Worm (Caenorhabditis elegans) whole organism, young adult: ENCODE results near the gene gcy-29.

Experiments used
- C06A6.2 ChIP-seq: fragments of 200-800 bp; sonication (Bioruptor generic); conservative IDR thresholded peaks from 2 replicates; pipeline ENCODE4 v1.3.6; 2022; ENCODE audit warnings: missing genetic modification characterization, missing compliant biosample characterization
- F22D6.2 ChIP-seq: sonication (generic microtip); optimal IDR thresholded peaks from 2 replicates; lab custom pipeline; 2016; ENCODE audit warnings: mild to moderate bottlenecking, missing genetic modification characterization, missing compliant biosample characterization
- F33H1.4 ChIP-seq: fragments of 200-800 bp; sonication (Bioruptor generic); IDR thresholded peaks from 2 replicates; pipeline ENCODE4 v1.3.6; 2022; ENCODE audit warnings: missing genetic modification reagents, missing genetic modification characterization, missing compliant biosample characterization
- F39B2.1 ChIP-seq: fragments of 200-800 bp; sonication (Bioruptor generic); IDR thresholded peaks from 2 replicates; pipeline ENCODE4 v1.3.6; 2022; ENCODE audit warnings: missing genetic modification reagents, missing genetic modification characterization, missing compliant biosample characterization
- F49E8.2 ChIP-seq: sonication (generic microtip); optimal IDR thresholded peaks from 3 replicates; lab custom pipeline; 2017; ENCODE audit warnings: missing genetic modification characterization, mild to moderate bottlenecking, missing compliant biosample characterization, antibody characterized with exemption, moderate library complexity; ENCODE audit not compliant: insufficient read depth
- F52B5.7 ChIP-seq: sonication (generic microtip); optimal IDR thresholded peaks from 2 replicates; lab custom pipeline; 2016; ENCODE audit warnings: mild to moderate bottlenecking, missing genetic modification characterization, missing compliant biosample characterization
- F57C9.4 ChIP-seq: sonication (generic microtip); optimal IDR thresholded peaks from 2 replicates; lab custom pipeline; 2017; ENCODE audit warnings: mild to moderate bottlenecking, missing genetic modification characterization, missing compliant biosample characterization
- T26A5.8 ChIP-seq: sonication (generic microtip); optimal IDR thresholded peaks from 2 replicates; lab custom pipeline; 2016; ENCODE audit warnings: missing genetic modification characterization, missing compliant biosample characterization
- Y53G8AR.9 ChIP-seq: fragments of 200-800 bp; sonication (Bioruptor generic); conservative IDR thresholded peaks from 2 replicates; pipeline ENCODE4 v1.3.6; 2022; ENCODE audit warnings: missing genetic modification reagents, missing genetic modification characterization, missing compliant biosample characterization
- Y95B8A.8 ChIP-seq: fragments of 200-800 bp; sonication (Bioruptor generic); IDR thresholded peaks from 2 replicates; pipeline ENCODE4 v1.3.6; 2022; ENCODE audit warnings: missing genetic modification reagents, missing genetic modification characterization, missing compliant biosample characterization
- ama-1 ChIP-seq, 3 experiments: fragments of 150-350 bp in 1 of 3; sonication (generic microtip) in 2 of 3; optimal IDR thresholded peaks; 2 replicates each; lab custom pipeline; 2014 to 2018; ENCODE audit warnings: missing biosample characterization in 2 of 3, missing genetic modification characterization in 2 of 3, missing genetic modification reagents in 2 of 3
- attf-3 ChIP-seq: fragments of 200-800 bp; sonication (Bioruptor generic); conservative IDR thresholded peaks from 2 replicates; pipeline ENCODE4 v1.3.6; 2022; ENCODE audit warnings: missing genetic modification reagents, missing genetic modification characterization, missing compliant biosample characterization
- attf-5 ChIP-seq: fragments of 200-800 bp; sonication (Bioruptor generic); optimal IDR thresholded peaks from 2 replicates; lab custom pipeline; 2018; ENCODE audit warnings: mild to moderate bottlenecking, missing genetic modification characterization, missing compliant biosample characterization
- bed-1 ChIP-seq: fragments of 200-800 bp; sonication (Bioruptor generic); IDR thresholded peaks from 2 replicates; pipeline ENCODE4 v1.3.6; 2022; ENCODE audit warnings: missing genetic modification reagents, missing genetic modification characterization, missing compliant biosample characterization
- bed-2 ChIP-seq: fragments of 200-800 bp; sonication (Bioruptor generic); IDR thresholded peaks from 2 replicates; pipeline ENCODE4 v1.3.6; 2022; ENCODE audit warnings: missing genetic modification reagents, missing genetic modification characterization, missing compliant biosample characterization
- ccch-3 ChIP-seq: fragments of 200-800 bp; sonication (Bioruptor generic); optimal IDR thresholded peaks from 2 replicates; lab custom pipeline; 2018; ENCODE audit warnings: mild to moderate bottlenecking, missing genetic modification characterization, missing compliant biosample characterization
- ceh-40 ChIP-seq: fragments of 200-800 bp; sonication (Bioruptor generic); IDR thresholded peaks from 2 replicates; pipeline ENCODE4 v1.3.6; 2022; ENCODE audit warnings: missing genetic modification characterization, missing compliant biosample characterization
- ceh-79 ChIP-seq: sonication (generic microtip); optimal IDR thresholded peaks from 2 replicates; lab custom pipeline; 2017; ENCODE audit warnings: mild to moderate bottlenecking, missing genetic modification characterization, missing compliant biosample characterization
- ceh-91 ChIP-seq: fragments of 200-800 bp; sonication (Bioruptor generic); IDR thresholded peaks from 2 replicates; pipeline ENCODE4 v1.3.6; 2022; ENCODE audit warnings: missing genetic modification reagents, missing genetic modification characterization, missing compliant biosample characterization
- dox-1 ChIP-seq: fragments of 200-800 bp; sonication (Bioruptor generic); IDR thresholded peaks from 2 replicates; pipeline ENCODE4 v1.3.6; 2022; ENCODE audit warnings: missing genetic modification reagents, missing genetic modification characterization, missing compliant biosample characterization
- dpff-1 ChIP-seq: sonication (generic microtip); optimal IDR thresholded peaks from 2 replicates; lab custom pipeline; 2017; ENCODE audit warnings: mild to moderate bottlenecking, missing genetic modification characterization, missing compliant biosample characterization
- dpl-1 ChIP-seq: fragments of 150-350 bp; optimal IDR thresholded peaks from 2 replicates; lab custom pipeline; 2014; ENCODE audit warnings: missing biosample characterization, missing genetic modification reagents, missing genetic modification characterization
- gei-17 ChIP-seq: fragments of 200-800 bp; sonication (Bioruptor generic); optimal IDR thresholded peaks from 2 replicates; lab custom pipeline; 2018; ENCODE audit warnings: mild to moderate bottlenecking, missing genetic modification characterization, missing compliant biosample characterization
- hmg-1.2 ChIP-seq: fragments of 200-800 bp; sonication (Bioruptor generic); IDR thresholded peaks from 2 replicates; pipeline ENCODE4 v1.3.6; 2022; ENCODE audit warnings: missing genetic modification reagents, missing genetic modification characterization, missing compliant biosample characterization
- hmg-20 ChIP-seq: fragments of 200-800 bp; sonication (Bioruptor generic); IDR thresholded peaks from 2 replicates; pipeline ENCODE4 v1.3.6; 2022; ENCODE audit warnings: missing genetic modification reagents, missing genetic modification characterization, missing compliant biosample characterization
- lag-1 ChIP-seq: fragments of 200-800 bp; sonication (Bioruptor generic); IDR thresholded peaks from 2 replicates; pipeline ENCODE4 v1.3.6; 2022; ENCODE audit warnings: missing genetic modification reagents, missing genetic modification characterization, missing compliant biosample characterization
- let-607 ChIP-seq, 2 experiments: fragments of 200-800 bp in 1 of 2; sonication (Bioruptor generic) in 1 of 2; sonication (generic microtip) in 1 of 2; optimal IDR thresholded peaks; 2 replicates each; lab custom pipeline; 2016 to 2018; ENCODE audit warnings: mild to moderate bottlenecking in 2 of 2, missing compliant biosample characterization in 2 of 2, missing genetic modification characterization in 2 of 2, moderate library complexity in 2 of 2, missing genotype in 1 of 2
- lin-26 ChIP-seq: fragments of 200-800 bp; sonication (Bioruptor generic); IDR thresholded peaks from 2 replicates; pipeline ENCODE4 v1.3.6; 2022; ENCODE audit warnings: missing genetic modification reagents, missing genetic modification characterization, missing compliant biosample characterization
- madf-6 ChIP-seq: fragments of 200-800 bp; sonication (Bioruptor generic); IDR thresholded peaks from 2 replicates; pipeline ENCODE4 v1.3.6; 2022; ENCODE audit warnings: missing genetic modification reagents, missing genetic modification characterization, missing compliant biosample characterization
- mcd-1 ChIP-seq: fragments of 200-800 bp; sonication (Bioruptor generic); IDR thresholded peaks from 2 replicates; pipeline ENCODE4 v1.3.6; 2022; ENCODE audit warnings: missing genetic modification reagents, missing genetic modification characterization, missing compliant biosample characterization
- nfya-2 ChIP-seq: fragments of 200-800 bp; sonication (Bioruptor generic); IDR thresholded peaks from 2 replicates; pipeline ENCODE4 v1.3.6; 2022; ENCODE audit warnings: missing genetic modification reagents, missing genetic modification characterization, missing compliant biosample characterization
- nhr-179 ChIP-seq: sonication (generic microtip); optimal IDR thresholded peaks from 2 replicates; lab custom pipeline; 2016; ENCODE audit warnings: mild to moderate bottlenecking, missing genetic modification characterization, missing compliant biosample characterization
- nhr-27 ChIP-seq: fragments of 200-800 bp; sonication (Bioruptor generic); optimal IDR thresholded peaks from 2 replicates; lab custom pipeline; 2018; ENCODE audit warnings: mild to moderate bottlenecking, missing genetic modification characterization, moderate library complexity, missing compliant biosample characterization
- pbrm-1 ChIP-seq: fragments of 200-800 bp; sonication (Bioruptor generic); IDR thresholded peaks from 2 replicates; pipeline ENCODE4 v1.3.6; 2022; ENCODE audit warnings: missing genetic modification reagents, missing genetic modification characterization, missing compliant biosample characterization
- rcor-1 ChIP-seq: fragments of 200-800 bp; sonication (Bioruptor generic); IDR thresholded peaks from 2 replicates; pipeline ENCODE4 v1.3.6; 2022; ENCODE audit warnings: missing genetic modification reagents, missing genetic modification characterization, missing compliant biosample characterization
- rec-8 ChIP-seq, 2 experiments: sonication (generic microtip); optimal IDR thresholded peaks; 2 replicates each; lab custom pipeline; 2016; ENCODE audit warnings: mild to moderate bottlenecking in 2 of 2, missing genetic modification characterization in 2 of 2, missing genetic modification reagents in 2 of 2, missing genotype in 2 of 2, missing biosample characterization in 1 of 2, missing compliant biosample characterization in 1 of 2, moderate library complexity in 1 of 2
- rpc-1 ChIP-seq, 2 experiments: fragments of 150-350 bp in 1 of 2; sonication (generic microtip) in 1 of 2; optimal IDR thresholded peaks; 2 replicates each; lab custom pipeline; 2014 to 2018; ENCODE audit warnings: missing biosample characterization in 1 of 2, missing genetic modification characterization in 1 of 2, missing genetic modification reagents in 1 of 2, missing genotype in 1 of 2
- sdz-38 ChIP-seq: sonication (generic microtip); optimal IDR thresholded peaks from 2 replicates; lab custom pipeline; 2016; ENCODE audit warnings: missing genotype, missing genetic modification characterization, missing compliant biosample characterization
- sea-2 ChIP-seq: fragments of 200-800 bp; sonication (Bioruptor generic); IDR thresholded peaks from 2 replicates; pipeline ENCODE4 v1.3.6; 2022; ENCODE audit warnings: missing genetic modification characterization, missing compliant biosample characterization
- snpc-1.3 ChIP-seq: sonication (generic microtip); optimal IDR thresholded peaks from 2 replicates; lab custom pipeline; 2017; ENCODE audit warnings: missing genetic modification characterization, mild to moderate bottlenecking, missing compliant biosample characterization, antibody characterized with exemption, moderate library complexity, missing genotype, missing genetic modification reagents; ENCODE audit not compliant: insufficient read depth
- snpc-3.4 ChIP-seq: sonication (generic microtip); optimal IDR thresholded peaks from 2 replicates; lab custom pipeline; 2017; ENCODE audit warnings: missing genetic modification characterization, mild to moderate bottlenecking, missing compliant biosample characterization, antibody characterized with exemption, moderate library complexity, missing genotype, missing genetic modification reagents
- tbp1 ChIP-seq: fragments of 200-800 bp; sonication (Bioruptor generic); optimal IDR thresholded peaks from 2 replicates; lab custom pipeline; 2018; ENCODE audit warnings: mild to moderate bottlenecking, missing genetic modification characterization, missing compliant biosample characterization
- tlf-1 ChIP-seq: fragments of 200-800 bp; sonication (Bioruptor generic); optimal IDR thresholded peaks from 2 replicates; lab custom pipeline; 2018; ENCODE audit warnings: mild to moderate bottlenecking, missing genetic modification characterization, missing compliant biosample characterization
- unc-62 ChIP-seq: fragments of 150-350 bp; optimal IDR thresholded peaks from 2 replicates; lab custom pipeline; 2014; ENCODE audit warnings: missing biosample characterization, missing genetic modification reagents, missing genetic modification characterization
- ztf-26 ChIP-seq: sonication (generic microtip); optimal IDR thresholded peaks from 2 replicates; lab custom pipeline; 2017; ENCODE audit warnings: missing genetic modification characterization, missing compliant biosample characterization

gcy-29 gene

ce11 chrII:14534000-14534399 lies 14.6 kb downstream of the gcy-29 start, which contains the start of gene C04H5.1:
C04H5.1 (plus strand) TSS chrII:14534300.
- TF ChIP-seq lag-1 (GFP tag; lab: Robert Waterston, UW) = no peak
- TF ChIP-seq Y53G8AR.9 = no peak
- no peak for TF ChIP-seq snpc-1.3 (tag; lab: Kevin White, UChicago)
- no peak for TF ChIP-seq rpc-1 (optimal IDR thresholded peaks at IDR 0.05; lab: Kevin White, UChicago)
- no peak for TF ChIP-seq rpc-1 (tag; optimal IDR thresholded peaks at IDR 0.05; lab: Kevin White, UChicago)
- TF ChIP-seq F39B2.1 (GFP tag; lab: Robert Waterston, UW) = no peak
- TF ChIP-seq nhr-179 = no peak
- TF ChIP-seq hmg-1.2 (GFP tag; lab: Robert Waterston, UW) = no peak

- no peak for TF ChIP-seq C06A6.2 (GFP tag; lab: Robert Waterston, UW)
- peak; percentile 24; the same call in 1 of the 2 replicates for TF ChIP-seq mcd-1 (GFP tag; lab: Robert Waterston, UW)
- TF ChIP-seq ccch-3 = peak; percentile 66
- no peak for TF ChIP-seq pbrm-1 (GFP tag; lab: Robert Waterston, UW)
- no peak for TF ChIP-seq T26A5.8 (tag; lab: Kevin White, UChicago)
- no peak for TF ChIP-seq bed-1 (GFP tag; lab: Robert Waterston, UW)
- TF ChIP-seq dpl-1 (GFP tag; lab: Kevin White, UChicago) = peak; percentile 2
- peak; percentile 38 for TF ChIP-seq F49E8.2 (tag; lab: Kevin White, UChicago)
- TF ChIP-seq F52B5.7 (tag; lab: Kevin White, UChicago) = no peak
- no peak for TF ChIP-seq hmg-20
- no peak for TF ChIP-seq gei-17 (GFP tag; lab: Kevin White, UChicago)
- TF ChIP-seq tbp1 (GFP tag; lab: Kevin White, UChicago) = peak; percentile 44
- TF ChIP-seq Y95B8A.8 (GFP tag; lab: Robert Waterston, UW) = 0 out of 2 replicates have a peak, but pooled peaks have one; percentile 19
- peak; percentile 42; the same call in 1 of the 2 replicates for TF ChIP-seq F33H1.4 (GFP tag; lab: Robert Waterston, UW)
- TF ChIP-seq nfya-2 (GFP tag; lab: Robert Waterston, UW) = no peak
- TF ChIP-seq dox-1 (GFP tag; lab: Robert Waterston, UW) = peak; percentile 68; the same call in 1 of the 2 replicates
- TF ChIP-seq madf-6 = peak; percentile 41; the same call in 1 of the 2 replicates
- no peak for TF ChIP-seq F22D6.2 (tag; lab: Kevin White, UChicago)
- no peak for TF ChIP-seq Y53G8AR.9
- TF ChIP-seq bed-2 = no peak
- TF ChIP-seq snpc-3.4 (tag; lab: Kevin White, UChicago) = peak; percentile 25
- TF ChIP-seq rec-8 (tag; optimal IDR thresholded peaks at IDR 0.05; lab: Kevin White, UChicago) = no peak
- TF ChIP-seq unc-62 (GFP tag; lab: Kevin White, UChicago) = no peak
- TF ChIP-seq sea-2 (GFP tag; lab: Robert Waterston, UW) = no peak
- peak; percentile 76 for TF ChIP-seq ceh-91 (GFP tag; lab: Robert Waterston, UW)
- peak; percentile 24; the same call in 1 of the 2 replicates for TF ChIP-seq attf-3 (GFP tag; lab: Robert Waterston, UW)
- no peak for TF ChIP-seq F57C9.4 (tag; lab: Kevin White, UChicago)
- TF ChIP-seq ztf-26 = no peak
- no peak for TF ChIP-seq rpc-1 (optimal IDR thresholded peaks at IDR 0.05; lab: Kevin White, UChicago)
- TF ChIP-seq rpc-1 (tag; optimal IDR thresholded peaks at IDR 0.05; lab: Kevin White, UChicago) = no peak
- TF ChIP-seq tlf-1 (GFP tag; lab: Kevin White, UChicago) = no peak
- TF ChIP-seq sdz-38 (tag; lab: Kevin White, UChicago) = no peak
- 0 out of 2 replicates have a peak, but pooled peaks have one; percentile 10 for TF ChIP-seq rcor-1 (GFP tag; lab: Robert Waterston, UW)
- TF ChIP-seq lin-26 (GFP tag; lab: Robert Waterston, UW) = no peak
- TF ChIP-seq ama-1 (optimal IDR thresholded peaks at IDR 0.05; lab: Kevin White, UChicago) = no peak
- TF ChIP-seq ama-1 (GFP tag; optimal IDR thresholded peaks at IDR 0.05; lab: Kevin White, UChicago) = no peak
- no peak for TF ChIP-seq dpff-1 (tag; lab: Kevin White, UChicago)
- no peak for TF ChIP-seq ceh-40
- TF ChIP-seq let-607 (tag; optimal IDR thresholded peaks at IDR 0.05; lab: Kevin White, UChicago) = peak in 1 of 2 experiments; percentile 32
- TF ChIP-seq nhr-27 (tag; lab: Kevin White, UChicago) = no peak
- peak; percentile 77 for TF ChIP-seq attf-5 (GFP tag; lab: Kevin White, UChicago)
- TF ChIP-seq ceh-79 = no peak
These were observed 20.3 kb downstream of the gcy-29 start, which contains the start of the genes F57C2.5 and spat-1 for ce11 chrII:14528233-14528802. F57C2.5 (minus strand) TSS chrII:14528239. spat-1 (plus strand) TSS chrII:14528752.
